Fruit fly (Drosophila melanogaster) whole organism, embryonic: ENCODE data around the gene CG9389.

ENCODE experiments used
- Blimp-1 ChIP-seq: fragments of 200-800 bp; sonication (Bioruptor generic); optimal IDR thresholded peaks from 3 replicates; lab custom pipeline; 2018; ENCODE audit warnings: missing biosample characterization, missing genetic modification characterization, mild to moderate bottlenecking, moderate library complexity, missing genetic modification reagents
- CG12155 ChIP-seq: fragments of 200-800 bp; sonication (Bioruptor generic); optimal IDR thresholded peaks from 3 replicates; lab custom pipeline; 2016; ENCODE audit warnings: missing biosample characterization, missing genetic modification characterization
- CG14667 ChIP-seq: fragments of 200-800 bp; sonication (Bioruptor generic); IDR thresholded peaks from 2 replicates; pipeline ENCODE4 v1.3.6; 2022; ENCODE audit warnings: missing biosample characterization, missing genetic modification characterization
- CG18764 ChIP-seq: fragments of 200-800 bp; sonication (Bioruptor generic); optimal IDR thresholded peaks from 3 replicates; lab custom pipeline; 2016; ENCODE audit warnings: missing biosample characterization, missing genetic modification characterization
- CG2199 ChIP-seq: fragments of 200-800 bp; sonication (Bioruptor generic); IDR thresholded peaks from 3 replicates; pipeline ENCODE4 v1.3.6; 2022; ENCODE audit warnings: missing biosample characterization, missing genetic modification characterization
- CG3847 ChIP-seq: fragments of 200-800 bp; sonication (Bioruptor generic); IDR thresholded peaks from 2 replicates; pipeline ENCODE4 v1.3.6; 2022; ENCODE audit warnings: missing biosample characterization, missing genetic modification characterization
- CG4328 ChIP-seq: fragments of 200-800 bp; sonication (Bioruptor generic); optimal IDR thresholded peaks from 3 replicates; lab custom pipeline; 2017; ENCODE audit warnings: missing biosample characterization, missing genetic modification reagents, missing genetic modification characterization
- CG5245 ChIP-seq: fragments of 200-800 bp; sonication (Bioruptor generic); optimal IDR thresholded peaks from 3 replicates; lab custom pipeline; 2016; ENCODE audit warnings: missing biosample characterization, missing genetic modification characterization
- CG6689 ChIP-seq: fragments of 200-800 bp; sonication (Bioruptor generic); IDR thresholded peaks from 2 replicates; pipeline ENCODE4 v1.3.6; 2022; ENCODE audit warnings: missing biosample characterization, missing genetic modification characterization
- CG6791 ChIP-seq: fragments of 200-800 bp; sonication (Bioruptor generic); IDR thresholded peaks from 3 replicates; pipeline ENCODE4 v1.3.6; 2022; ENCODE audit warnings: missing biosample characterization, missing genetic modification characterization; ENCODE audit not compliant: partially characterized antibody
- D ChIP-seq, 2 experiments: fragments of 200-800 bp in 1 of 2; fragments of >200 bp in 1 of 2; sonication (Bioruptor generic) in 1 of 2; optimal IDR thresholded peaks; 2 replicates in 1 of 2; 3 replicates in 1 of 2; lab custom pipeline; 2017; ENCODE audit warnings: mild to moderate bottlenecking in 1 of 2, missing biosample characterization in 1 of 2, missing genetic modification characterization in 1 of 2, missing genetic modification reagents in 1 of 2
- Dfd ChIP-seq, 2 experiments: fragments of >200 bp; optimal IDR thresholded peaks; 2 replicates each; lab custom pipeline; 2017; ENCODE audit warnings: missing biosample characterization in 2 of 2, missing genetic modification characterization in 2 of 2
- Ets65A ChIP-seq: fragments of 200-800 bp; sonication (Bioruptor generic); peaks from one replicate; lab custom pipeline; 2016; ENCODE audit warnings: missing biosample characterization, missing genetic modification characterization
- HHEX ChIP-seq: fragments of 200-800 bp; sonication (Bioruptor generic); optimal IDR thresholded peaks from 3 replicates; lab custom pipeline; 2017; ENCODE audit warnings: missing biosample characterization, mild to moderate bottlenecking, missing genetic modification characterization, missing genetic modification reagents
- HLHmδ ChIP-seq: fragments of 200-800 bp; sonication (Bioruptor generic); optimal IDR thresholded peaks from 2 replicates; lab custom pipeline; 2018; ENCODE audit warnings: missing biosample characterization, mild to moderate bottlenecking, missing genetic modification characterization, moderate library complexity
- Hmx ChIP-seq: fragments of 200-800 bp; sonication (Bioruptor generic); optimal IDR thresholded peaks from 2 replicates; lab custom pipeline; 2016; ENCODE audit warnings: missing biosample characterization, missing genetic modification characterization
- Hr39 ChIP-seq: fragments of >200 bp; optimal IDR thresholded peaks from 2 replicates; lab custom pipeline; 2017
- Hr78 ChIP-seq, 2 experiments: fragments of 200-800 bp in 1 of 2; fragments of >200 bp in 1 of 2; sonication (Bioruptor generic) in 1 of 2; optimal IDR thresholded peaks; 2 replicates each; lab custom pipeline; 2017 to 2019; ENCODE audit warnings: missing biosample characterization in 2 of 2, missing genetic modification characterization in 2 of 2, mild to moderate bottlenecking in 1 of 2, moderate library complexity in 1 of 2
- Lhr ChIP-seq: fragments of 200-800 bp; sonication (Bioruptor generic); optimal IDR thresholded peaks from 3 replicates; lab custom pipeline; 2017; ENCODE audit warnings: mild to moderate bottlenecking, missing biosample characterization, missing genetic modification reagents, missing genetic modification characterization
- MBD-R2 ChIP-seq: fragments of 200-800 bp; sonication (Bioruptor generic); IDR thresholded peaks from 2 replicates; pipeline ENCODE4 v1.3.6; 2022; ENCODE audit warnings: missing biosample characterization, missing genetic modification characterization
- Med ChIP-seq: fragments of 200-800 bp; sonication (Bioruptor generic); peaks from one replicate; lab custom pipeline; 2016; ENCODE audit warnings: missing biosample characterization, missing genetic modification characterization, mild to moderate bottlenecking, inconsistent platforms, moderate library complexity
- NK7.1 ChIP-seq: fragments of 200-800 bp; sonication (Bioruptor generic); optimal IDR thresholded peaks from 3 replicates; lab custom pipeline; 2016; ENCODE audit warnings: missing biosample characterization, missing genetic modification characterization
- Optix ChIP-seq: fragments of 200-800 bp; sonication (Bioruptor generic); IDR thresholded peaks from 3 replicates; pipeline ENCODE4 v1.3.6; 2022; ENCODE audit warnings: missing biosample characterization, missing genetic modification characterization
- Rfx ChIP-seq: fragments of 200-800 bp; sonication (Bioruptor generic); IDR thresholded peaks from 2 replicates; pipeline ENCODE4 v1.3.6; 2022; ENCODE audit warnings: missing biosample characterization, missing genetic modification characterization
- bbx ChIP-seq: fragments of 200-800 bp; sonication (Bioruptor generic); IDR thresholded peaks from 2 replicates; pipeline ENCODE4 v1.3.6; 2022; ENCODE audit warnings: missing biosample characterization, missing genetic modification characterization; ENCODE audit not compliant: partially characterized antibody
- cg ChIP-seq: fragments of 200-800 bp; sonication (Bioruptor generic); optimal IDR thresholded peaks from 3 replicates; lab custom pipeline; 2019; ENCODE audit warnings: missing biosample characterization, mild to moderate bottlenecking, missing genetic modification characterization, moderate library complexity
- crol ChIP-seq: fragments of 200-800 bp; sonication (Bioruptor generic); IDR thresholded peaks from 2 replicates; pipeline ENCODE4 v1.3.6; 2022; ENCODE audit warnings: missing biosample characterization, missing genetic modification characterization
- inv ChIP-seq: fragments of 200-800 bp; sonication (Bioruptor generic); IDR thresholded peaks from 2 replicates; pipeline ENCODE4 v1.3.6; 2022; ENCODE audit warnings: missing biosample characterization, missing genetic modification characterization; ENCODE audit not compliant: partially characterized antibody
- lbe ChIP-seq: fragments of 200-800 bp; sonication (Bioruptor generic); optimal IDR thresholded peaks from 2 replicates; lab custom pipeline; 2016; ENCODE audit warnings: missing biosample characterization, mild to moderate bottlenecking, missing genetic modification characterization
- nerfin-2 ChIP-seq: fragments of 200-800 bp; sonication (Bioruptor generic); IDR thresholded peaks from 2 replicates; pipeline ENCODE4 v1.3.6; 2022; ENCODE audit warnings: missing biosample characterization, missing genetic modification characterization; ENCODE audit not compliant: partially characterized antibody
- nom ChIP-seq: fragments of 200-800 bp; sonication (Bioruptor generic); optimal IDR thresholded peaks from 2 replicates; lab custom pipeline; 2017; ENCODE audit warnings: missing biosample characterization, missing genetic modification characterization, mild to moderate bottlenecking, moderate library complexity, missing genetic modification reagents
- rib ChIP-seq: fragments of 200-800 bp; sonication (Bioruptor generic); IDR thresholded peaks from 2 replicates; pipeline ENCODE4 v1.3.6; 2022; ENCODE audit warnings: missing biosample characterization, missing genetic modification characterization
- salm ChIP-seq: fragments of 200-800 bp; sonication (Bioruptor generic); optimal IDR thresholded peaks from 2 replicates; lab custom pipeline; 2018; ENCODE audit warnings: missing biosample characterization, mild to moderate bottlenecking, missing genetic modification characterization
- seq ChIP-seq: fragments of 200-800 bp; sonication (Bioruptor generic); IDR thresholded peaks from 2 replicates; pipeline ENCODE4 v1.3.6; 2022; ENCODE audit warnings: missing biosample characterization, missing genetic modification characterization
- slbo ChIP-seq: fragments of 200-800 bp; sonication (Bioruptor generic); IDR thresholded peaks from 2 replicates; pipeline ENCODE4 v1.3.6; 2022; ENCODE audit warnings: missing biosample characterization, missing genetic modification characterization
- tin ChIP-seq: fragments of 200-800 bp; sonication (Bioruptor generic); optimal IDR thresholded peaks from 3 replicates; lab custom pipeline; 2016; ENCODE audit warnings: missing biosample characterization, missing genetic modification characterization
- vnd ChIP-seq: fragments of 200-800 bp; sonication (Bioruptor generic); IDR thresholded peaks from 3 replicates; pipeline ENCODE4 v1.3.6; 2022; ENCODE audit warnings: missing biosample characterization, missing genetic modification characterization; ENCODE audit not compliant: partially characterized antibody

Gene CG9389

DNA sequence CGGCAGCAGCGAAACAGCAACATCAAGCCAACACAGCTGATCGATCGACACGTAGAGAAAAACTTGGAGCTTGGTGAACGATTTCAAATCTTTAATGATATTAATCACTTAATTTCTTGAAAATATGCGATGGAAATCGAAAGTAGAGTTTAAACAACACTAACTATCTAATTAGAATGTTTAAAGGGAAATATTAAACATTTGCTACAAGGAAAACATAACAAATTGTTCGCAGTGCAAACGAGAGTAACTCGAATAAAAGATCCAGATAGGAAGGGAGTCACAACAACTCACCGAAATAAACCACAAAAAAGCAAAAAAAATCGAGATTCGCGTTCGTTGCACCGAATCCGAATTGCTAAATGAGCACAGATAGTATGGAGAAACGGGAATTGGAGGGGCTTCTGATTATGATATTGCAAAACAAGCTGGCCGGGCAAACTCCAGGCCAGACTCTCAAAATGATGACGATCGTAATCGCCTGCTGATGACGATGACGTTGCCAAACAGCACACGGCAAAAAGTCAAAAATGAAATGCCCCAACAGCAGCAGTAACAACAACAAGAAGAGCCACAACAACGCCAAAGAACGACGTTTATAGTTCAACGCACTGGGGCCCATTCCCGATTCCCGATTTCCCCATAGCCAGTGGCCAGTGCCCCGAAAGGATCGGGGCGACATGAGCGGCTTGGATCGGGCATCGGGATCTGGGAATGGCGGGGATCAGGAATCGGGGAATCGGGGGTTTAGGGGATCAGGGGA is 16.4 kb downstream of the CG9389 start (continued):
- peak; percentile 12 for TF ChIP-seq Med (GFP tag; lab: Kevin White, UChicago)
- TF ChIP-seq lbe (GFP tag; lab: Kevin White, UChicago) = peak; percentile 98
- TF ChIP-seq salm = no peak
- TF ChIP-seq CG5245 (GFP tag; lab: Kevin White, UChicago) = peak; percentile 20
- peak; percentile 18; the same call in 1 of the 2 replicates for TF ChIP-seq CG6689 (GFP tag; lab: Robert Waterston, UW)
- peak; percentile 26; the same call in 1 of the 2 replicates for TF ChIP-seq Rfx (GFP tag; lab: Robert Waterston, UW)
- TF ChIP-seq, all 482 proteins: peak for 117

DNA sequence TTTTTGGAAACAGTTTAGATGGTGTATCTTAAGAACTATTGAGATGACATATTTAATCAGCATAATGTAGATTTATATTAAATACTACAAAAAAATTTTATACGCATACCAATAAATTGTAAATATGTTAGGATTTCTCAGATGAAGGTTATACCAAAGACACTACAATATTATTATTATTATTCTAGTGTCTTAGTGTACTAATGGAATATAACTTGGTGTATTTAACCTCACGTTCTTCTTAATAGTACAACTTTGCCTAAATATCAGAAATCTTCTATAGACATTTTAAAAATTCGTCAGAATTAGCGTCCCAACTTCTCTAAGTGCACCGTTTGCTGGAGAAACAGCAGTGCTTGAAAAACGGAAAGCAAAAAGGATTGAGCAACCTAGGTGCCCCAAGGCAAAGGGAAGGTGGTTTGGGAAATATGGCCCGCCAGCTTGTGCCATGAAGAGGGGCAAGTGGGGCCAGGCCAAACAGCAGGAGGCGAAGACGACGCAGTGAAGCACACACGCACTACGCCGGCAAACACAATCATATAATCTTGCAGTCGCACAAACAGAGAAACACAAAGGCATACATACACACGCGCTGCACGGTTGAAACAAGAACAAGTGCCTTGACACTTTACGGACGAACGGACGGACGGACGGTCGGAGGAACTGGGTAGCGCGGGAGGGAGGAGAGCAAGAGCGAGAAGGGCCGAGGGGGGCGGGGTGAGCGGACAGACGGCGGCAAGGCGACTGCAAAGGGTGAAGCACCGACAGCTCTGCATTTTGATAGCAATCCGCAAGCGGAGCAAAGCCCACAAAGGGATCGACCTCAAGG is 17.2 kb downstream of the CG9389 start:
- TF ChIP-seq Optix (GFP tag; lab: Robert Waterston, UW) = no peak
- no peak for TF ChIP-seq seq (GFP tag; lab: Robert Waterston, UW)
- TF ChIP-seq CG3847 = no peak
- no peak for TF ChIP-seq CG4328 (GFP tag; lab: Kevin White, UChicago)
- 0 out of 3 replicates have a peak, but pooled peaks have one; percentile 15 for TF ChIP-seq CG6791 (GFP tag; lab: Robert Waterston, UW)
- TF ChIP-seq Med (GFP tag; lab: Kevin White, UChicago) = peak; percentile 65
- TF ChIP-seq CG12155 (GFP tag; lab: Kevin White, UChicago) = no peak
- no peak for TF ChIP-seq CG14667
- TF ChIP-seq CG2199 (GFP tag; lab: Robert Waterston, UW) = 0 out of 3 replicates have a peak, but pooled peaks have one; percentile 63
- TF ChIP-seq Hr78 (GFP tag; optimal IDR thresholded peaks at IDR 0.05; lab: Kevin White, UChicago) = peak in 1 of 2 experiments; percentile 17
- TF ChIP-seq tin = no peak
- TF ChIP-seq slbo (GFP tag; lab: Robert Waterston, UW) = 0 out of 2 replicates have a peak, but pooled peaks have one; percentile 17
- peak; percentile 28 for TF ChIP-seq Hr39 (lab: Kevin White, UChicago)
- no peak for TF ChIP-seq Blimp-1 (GFP tag; lab: Kevin White, UChicago)
- TF ChIP-seq nerfin-2 (GFP tag; lab: Robert Waterston, UW) = 0 out of 2 replicates have a peak, but pooled peaks have one; percentile 9
- no peak for TF ChIP-seq MBD-R2 (GFP tag; lab: Robert Waterston, UW)
- no peak for TF ChIP-seq nom (GFP tag; lab: Kevin White, UChicago)
- peak; percentile 18 for TF ChIP-seq HHEX (GFP tag; lab: Kevin White, UChicago)
- 0 out of 3 replicates have a peak, but pooled peaks have one; percentile 24 for TF ChIP-seq vnd (GFP tag; lab: Robert Waterston, UW)
- no peak for TF ChIP-seq Dfd (GFP tag; optimal IDR thresholded peaks at IDR 0.05; lab: Kevin White, UChicago)
- peak; percentile 23 for TF ChIP-seq HLHmδ (GFP tag; lab: Kevin White, UChicago)
- peak; percentile 5 for TF ChIP-seq Ets65A
- peak; percentile 96 for TF ChIP-seq crol (GFP tag; lab: Robert Waterston, UW)
- peak; percentile 12; the same call in 1 of the 2 replicates for TF ChIP-seq bbx
- TF ChIP-seq rib = peak; percentile 62; the same call in 1 of the 2 replicates
- no peak for TF ChIP-seq CG18764 (GFP tag; lab: Kevin White, UChicago)
- no peak for TF ChIP-seq Hmx (GFP tag; lab: Kevin White, UChicago)
- TF ChIP-seq NK7.1 = no peak
- no peak for TF ChIP-seq Lhr
- no peak for TF ChIP-seq inv (GFP tag; lab: Robert Waterston, UW)
- TF ChIP-seq cg (GFP tag; lab: Kevin White, UChicago) = peak; percentile 40
- no peak for TF ChIP-seq D (optimal IDR thresholded peaks at IDR 0.05; lab: Kevin White, UChicago)
- TF ChIP-seq D (GFP tag; optimal IDR thresholded peaks at IDR 0.05; lab: Kevin White, UChicago) = no peak
